Worm (Caenorhabditis elegans) whole organism, early embryonic: Measurements from ENCODE around the gene Y44A6D.3.

ENCODE experiments used
- B0310.2 ChIP-seq: sonication (generic microtip); optimal IDR thresholded peaks from 2 replicates; lab custom pipeline; 2016; ENCODE audit warnings: mild to moderate bottlenecking, missing genetic modification characterization, missing compliant biosample characterization
- F13C5.2 ChIP-seq: sonication (generic microtip); optimal IDR thresholded peaks from 2 replicates; lab custom pipeline; 2017; ENCODE audit warnings: mild to moderate bottlenecking, missing genetic modification characterization, inconsistent platforms, missing compliant biosample characterization
- aly-1 ChIP-seq: sonication (generic microtip); optimal IDR thresholded peaks from 2 replicates; lab custom pipeline; 2016; ENCODE audit warnings: missing genetic modification characterization, missing compliant biosample characterization
- ama-1 ChIP-seq: fragments of 150-350 bp; optimal IDR thresholded peaks from 2 replicates; lab custom pipeline; 2014
- ceh-13 ChIP-seq: fragments of 200-800 bp; sonication (Bioruptor generic); optimal IDR thresholded peaks from 2 replicates; lab custom pipeline; 2018; ENCODE audit warnings: mild to moderate bottlenecking, missing genetic modification characterization, missing compliant biosample characterization
- ceh-36 ChIP-seq: sonication (generic microtip); optimal IDR thresholded peaks from 2 replicates; lab custom pipeline; 2016; ENCODE audit warnings: missing genetic modification characterization, inconsistent platforms, missing compliant biosample characterization
- ets-7 ChIP-seq: sonication (generic microtip); optimal IDR thresholded peaks from 2 replicates; lab custom pipeline; 2016; ENCODE audit warnings: missing genotype, missing genetic modification characterization, missing compliant biosample characterization
- flt-1 ChIP-seq: fragments of 200-800 bp; sonication (Bioruptor generic); IDR thresholded peaks from 2 replicates; pipeline ENCODE4 v1.3.6; 2022; ENCODE audit warnings: missing genetic modification characterization, missing compliant biosample characterization
- hmbx-1 ChIP-seq: sonication (generic microtip); optimal IDR thresholded peaks from 2 replicates; lab custom pipeline; 2016; ENCODE audit warnings: mild to moderate bottlenecking, missing genetic modification characterization, missing compliant biosample characterization
- hmg-4 ChIP-seq: fragments of 200-800 bp; sonication (Bioruptor generic); optimal IDR thresholded peaks from 2 replicates; lab custom pipeline; 2018; ENCODE audit warnings: mild to moderate bottlenecking, missing genetic modification characterization, missing compliant biosample characterization
- hnd-1 ChIP-seq: sonication (generic microtip); optimal IDR thresholded peaks from 2 replicates; lab custom pipeline; 2016; ENCODE audit warnings: missing genetic modification characterization, missing compliant biosample characterization
- pes-1 ChIP-seq: fragments of 200-800 bp; sonication (Bioruptor generic); IDR thresholded peaks from 2 replicates; pipeline ENCODE4 v1.3.6; 2022; ENCODE audit warnings: missing genetic modification reagents, missing genetic modification characterization, missing compliant biosample characterization
- scrt-1 ChIP-seq: fragments of 200-800 bp; sonication (Bioruptor generic); IDR thresholded peaks from 2 replicates; pipeline ENCODE4 v1.3.6; 2022; ENCODE audit warnings: missing genetic modification characterization, missing compliant biosample characterization
- sea-1 ChIP-seq: fragments of 200-800 bp; sonication (Bioruptor generic); conservative IDR thresholded peaks from 2 replicates; pipeline ENCODE4 v1.3.6; 2022; ENCODE audit warnings: missing genetic modification characterization, missing compliant biosample characterization
- tbx-11 ChIP-seq: fragments of 200-800 bp; sonication (Bioruptor generic); IDR thresholded peaks from 2 replicates; pipeline ENCODE4 v1.3.6; 2022; ENCODE audit warnings: missing genetic modification characterization, missing compliant biosample characterization
- tbx-37 ChIP-seq: fragments of 200-800 bp; sonication (Bioruptor generic); conservative IDR thresholded peaks from 2 replicates; pipeline ENCODE4 v1.3.6; 2022; ENCODE audit warnings: missing genetic modification reagents, missing genetic modification characterization, missing compliant biosample characterization
- tra-4 ChIP-seq: sonication (generic microtip); optimal IDR thresholded peaks from 2 replicates; lab custom pipeline; 2017; ENCODE audit warnings: missing genetic modification characterization, missing compliant biosample characterization

Y44A6D.3 gene

ce11 chrV:20752609-20753102 is 39.6 kb downstream of the Y44A6D.3 start, which contains the start of gene pha-4:
Gene pha-4 (plus strand): TSS chrV:20753052.
- TF ChIP-seq aly-1 (tag; lab: Kevin White, UChicago) (no peak), F13C5.2 (tag; lab: Kevin White, UChicago) (no peak), scrt-1 (GFP tag; lab: Robert Waterston, UW) (no peak), flt-1 (GFP tag; lab: Robert Waterston, UW) (no peak)

- no peak for TF ChIP-seq pes-1 (GFP tag; lab: Robert Waterston, UW)
- TF ChIP-seq B0310.2 (tag; lab: Kevin White, UChicago): no peak
- TF ChIP-seq tbx-11: no peak
- no peak for TF ChIP-seq hmbx-1
These were observed 43.1 kb downstream of the Y44A6D.3 start for ce11 chrV:20749098-20749497.

- TF ChIP-seq flt-1 (GFP tag; lab: Robert Waterston, UW): no peak
- TF ChIP-seq tbx-11: 0 out of 2 replicates have a peak, but pooled peaks have one; percentile 17
These were observed 44.3 kb downstream of the Y44A6D.3 start for ce11 chrV:20747964-20748363.

ce11 chrV:20746805-20747204 is 45.4 kb downstream of the Y44A6D.3 start:
- no peak for TF ChIP-seq B0310.2 (tag; lab: Kevin White, UChicago)
- no peak for TF ChIP-seq tbx-11
- no peak for TF ChIP-seq hmbx-1
- TF ChIP-seq tra-4 (tag; lab: Kevin White, UChicago): no peak
- no peak for TF ChIP-seq hnd-1 (tag; lab: Kevin White, UChicago)
- TF ChIP-seq aly-1 (tag; lab: Kevin White, UChicago): no peak
- no peak for TF ChIP-seq tbx-37 (GFP tag; lab: Robert Waterston, UW)
- no peak for TF ChIP-seq ama-1 (lab: Kevin White, UChicago)
- no peak for TF ChIP-seq sea-1
- no peak for TF ChIP-seq ceh-36
- no peak for TF ChIP-seq flt-1 (GFP tag; lab: Robert Waterston, UW)
- TF ChIP-seq ets-7 (tag; lab: Kevin White, UChicago): no peak
- no peak for TF ChIP-seq pes-1 (GFP tag; lab: Robert Waterston, UW)
- no peak for TF ChIP-seq ceh-13
- no peak for TF ChIP-seq hmg-4 (GFP tag; lab: Kevin White, UChicago)
- no peak for TF ChIP-seq F13C5.2 (tag; lab: Kevin White, UChicago)

ce11 chrV:20745278-20745677 is 46.9 kb downstream of the Y44A6D.3 start:
- TF ChIP-seq ets-7 (tag; lab: Kevin White, UChicago) (no peak), aly-1 (tag; lab: Kevin White, UChicago) (no peak), ceh-13 (no peak), ceh-36 (no peak), scrt-1 (GFP tag; lab: Robert Waterston, UW) (no peak), tbx-11 (no peak), tbx-37 (GFP tag; lab: Robert Waterston, UW) (no peak), F13C5.2 (tag; lab: Kevin White, UChicago) (no peak), hmg-4 (GFP tag; lab: Kevin White, UChicago) (no peak), ama-1 (lab: Kevin White, UChicago) (no peak), sea-1 (no peak)

ce11 chrV:20744290-20744837 is 47.9 kb downstream of the Y44A6D.3 start, which contains the start of gene dnj-25:
Gene dnj-25 (minus strand): TSS chrV:20744346.
- TF ChIP-seq F13C5.2 (tag; lab: Kevin White, UChicago): peak; percentile 27
- no peak for TF ChIP-seq tbx-37 (GFP tag; lab: Robert Waterston, UW)
